Fruit fly (Drosophila melanogaster): ENCODE data around the gene Antp.

- TF ChIP-seq Myc (optimal IDR thresholded peaks at IDR 0.05): no peak
- no peak for TF ChIP-seq tai (GFP tag; optimal IDR thresholded peaks at IDR 0.05)
- no peak for TF ChIP-seq Dif (GFP tag; optimal IDR thresholded peaks at IDR 0.05; ENCODE audit: partially characterized antibody)
- no peak for TF ChIP-seq lola (GFP tag; optimal IDR thresholded peaks at IDR 0.05)
Measured at dm6 chr3R:6953160-6953559, 45.9 kb downstream of the Antp start.

Measured in whole organism, wandering third instar larva.